Worm (Caenorhabditis elegans) whole organism, L1 larva: ENCODE measurements around the gene ZK470.14.

Experiments used
- C04F5.9 ChIP-seq: sonication (generic microtip); optimal IDR thresholded peaks from 2 replicates; lab custom pipeline; 2016; ENCODE audit warnings: missing genetic modification characterization, missing compliant biosample characterization
- C16A3.4 ChIP-seq: fragments of 150-350 bp; optimal IDR thresholded peaks from 2 replicates; lab custom pipeline; 2014; ENCODE audit warnings: missing biosample characterization, missing genetic modification characterization
- C34B4.2 ChIP-seq: sonication (generic microtip); optimal IDR thresholded peaks from 2 replicates; lab custom pipeline; 2017; ENCODE audit warnings: mild to moderate bottlenecking, missing genetic modification characterization, missing compliant biosample characterization
- aha-1 ChIP-seq: fragments of 150-350 bp; optimal IDR thresholded peaks from 2 replicates; lab custom pipeline; 2014; ENCODE audit warnings: missing biosample characterization, missing genetic modification characterization
- aly-2 ChIP-seq: fragments of 150-350 bp; optimal IDR thresholded peaks from 2 replicates; lab custom pipeline; 2014; ENCODE audit warnings: missing biosample characterization, missing genetic modification characterization
- blmp-1 ChIP-seq: fragments of 150-350 bp; optimal IDR thresholded peaks from 2 replicates; lab custom pipeline; 2014; ENCODE audit warnings: missing biosample characterization, missing genetic modification characterization
- ceh-8 ChIP-seq: fragments of 200-800 bp; sonication (Bioruptor generic); optimal IDR thresholded peaks from 2 replicates; lab custom pipeline; 2018; ENCODE audit warnings: mild to moderate bottlenecking, missing genetic modification characterization, moderate library complexity, missing compliant biosample characterization
- dsc-1 ChIP-seq: sonication (generic microtip); optimal IDR thresholded peaks from 2 replicates; lab custom pipeline; 2016; ENCODE audit warnings: mild to moderate bottlenecking, missing genetic modification characterization, missing compliant biosample characterization
- efl-1 ChIP-seq, 4 experiments: fragments of 150-350 bp; optimal IDR thresholded peaks in 3 of 4; peaks in 1 of 4; 1 replicate in 1 of 4; 2 replicates in 3 of 4; lab custom pipeline; 2014; ENCODE audit warnings: missing biosample characterization in 2 of 4, missing genetic modification characterization in 2 of 4, missing genetic modification reagents in 2 of 4
- elt-3 ChIP-seq, 6 experiments: fragments of 150-350 bp in 1 of 6; sonication (generic microtip); optimal IDR thresholded peaks; 2 replicates each; lab custom pipeline; 2017 to 2018; ENCODE audit warnings: missing biosample characterization in 6 of 6, missing genetic modification characterization in 6 of 6, inconsistent platforms in 1 of 6
- fkh-8 ChIP-seq: sonication (generic microtip); optimal IDR thresholded peaks from 2 replicates; lab custom pipeline; 2016; ENCODE audit warnings: mild to moderate bottlenecking, missing genetic modification characterization, missing compliant biosample characterization
- jun-1 ChIP-seq: fragments of 150-350 bp; optimal IDR thresholded peaks from 2 replicates; lab custom pipeline; 2014; ENCODE audit warnings: missing biosample characterization, missing genetic modification reagents, missing genetic modification characterization
- lin-13 ChIP-seq: fragments of 150-350 bp; optimal IDR thresholded peaks from 2 replicates; lab custom pipeline; 2014; ENCODE audit warnings: missing biosample characterization, missing genetic modification reagents, missing genetic modification characterization
- lin-14 ChIP-seq: fragments of 200-800 bp; sonication (Bioruptor generic); optimal IDR thresholded peaks from 2 replicates; lab custom pipeline; 2018; ENCODE audit warnings: mild to moderate bottlenecking, missing genetic modification characterization, moderate library complexity, missing compliant biosample characterization
- lin-35 ChIP-seq, 2 experiments: fragments of 150-350 bp; optimal IDR thresholded peaks; 2 replicates each; lab custom pipeline; 2014; ENCODE audit warnings: missing biosample characterization in 2 of 2, missing genetic modification characterization in 2 of 2, missing genetic modification reagents in 2 of 2
- mab-9 ChIP-seq: fragments of 200-800 bp; sonication (Bioruptor generic); IDR thresholded peaks from 2 replicates; pipeline ENCODE4 v1.3.6; 2022; ENCODE audit warnings: missing genetic modification reagents, missing genetic modification characterization, missing compliant biosample characterization
- mdl-1 ChIP-seq, 2 experiments: fragments of 150-350 bp; optimal IDR thresholded peaks; 2 replicates each; lab custom pipeline; 2014 to 2017; ENCODE audit warnings: missing biosample characterization in 2 of 2, missing genetic modification characterization in 2 of 2, inconsistent platforms in 1 of 2
- mep-1 ChIP-seq: fragments of 150-350 bp; optimal IDR thresholded peaks from 2 replicates; lab custom pipeline; 2014; ENCODE audit warnings: missing biosample characterization, missing genetic modification characterization
- nhr-11 ChIP-seq: fragments of 150-350 bp; optimal IDR thresholded peaks from 2 replicates; lab custom pipeline; 2014; ENCODE audit warnings: missing biosample characterization, missing genetic modification characterization
- nhr-19 ChIP-seq: fragments of 200-800 bp; sonication (Bioruptor generic); conservative IDR thresholded peaks from 2 replicates; pipeline ENCODE4 v1.3.6; 2022; ENCODE audit warnings: missing genetic modification characterization, missing compliant biosample characterization
- nhr-20 ChIP-seq: sonication (generic microtip); optimal IDR thresholded peaks from 2 replicates; lab custom pipeline; 2016; ENCODE audit warnings: mild to moderate bottlenecking, missing genetic modification characterization, missing compliant biosample characterization
- nhr-237 ChIP-seq: fragments of 150-350 bp; optimal IDR thresholded peaks from 2 replicates; lab custom pipeline; 2014; ENCODE audit warnings: missing biosample characterization, missing genetic modification characterization
- nhr-71 ChIP-seq: sonication (generic microtip); optimal IDR thresholded peaks from 2 replicates; lab custom pipeline; 2016; ENCODE audit warnings: mild to moderate bottlenecking, missing genetic modification characterization, moderate library complexity, missing compliant biosample characterization
- nhr-85 ChIP-seq: sonication (generic microtip); peaks from one replicate; lab custom pipeline; 2016; ENCODE audit warnings: missing genetic modification characterization, inconsistent platforms, missing compliant biosample characterization
- nhr-90 ChIP-seq: sonication (generic microtip); optimal IDR thresholded peaks from 2 replicates; lab custom pipeline; 2016; ENCODE audit warnings: mild to moderate bottlenecking, missing genetic modification characterization, missing compliant biosample characterization; ENCODE audit not compliant: poor library complexity
- pax-3 ChIP-seq: fragments of 200-800 bp; sonication (Bioruptor generic); optimal IDR thresholded peaks from 2 replicates; lab custom pipeline; 2018; ENCODE audit warnings: mild to moderate bottlenecking, missing genetic modification characterization, moderate library complexity, missing compliant biosample characterization
- rnt-1 ChIP-seq: sonication (generic microtip); optimal IDR thresholded peaks from 2 replicates; lab custom pipeline; 2016; ENCODE audit warnings: mild to moderate bottlenecking, missing genetic modification characterization, moderate library complexity, missing compliant biosample characterization
- skn-1 ChIP-seq: fragments of 150-350 bp; optimal IDR thresholded peaks from 2 replicates; lab custom pipeline; 2014; ENCODE audit warnings: missing biosample characterization, missing genetic modification characterization
- snpc-4 ChIP-seq: fragments of 150-350 bp; optimal IDR thresholded peaks from 2 replicates; lab custom pipeline; 2014; ENCODE audit warnings: missing biosample characterization, missing genetic modification characterization
- snu-23 ChIP-seq: sonication (generic microtip); optimal IDR thresholded peaks from 2 replicates; lab custom pipeline; 2016; ENCODE audit warnings: missing genetic modification characterization, missing compliant biosample characterization
- sup-37 ChIP-seq: fragments of 200-800 bp; sonication (Bioruptor generic); optimal IDR thresholded peaks from 2 replicates; lab custom pipeline; 2018; ENCODE audit warnings: mild to moderate bottlenecking, missing genetic modification characterization, missing compliant biosample characterization
- swsn-7 ChIP-seq: sonication (generic microtip); optimal IDR thresholded peaks from 2 replicates; lab custom pipeline; 2016; ENCODE audit warnings: missing genetic modification characterization, missing compliant biosample characterization
- tbx-2 ChIP-seq: sonication (generic microtip); optimal IDR thresholded peaks from 2 replicates; lab custom pipeline; 2016; ENCODE audit warnings: missing genetic modification characterization, missing compliant biosample characterization

The ZK470.14 gene

DNA sequence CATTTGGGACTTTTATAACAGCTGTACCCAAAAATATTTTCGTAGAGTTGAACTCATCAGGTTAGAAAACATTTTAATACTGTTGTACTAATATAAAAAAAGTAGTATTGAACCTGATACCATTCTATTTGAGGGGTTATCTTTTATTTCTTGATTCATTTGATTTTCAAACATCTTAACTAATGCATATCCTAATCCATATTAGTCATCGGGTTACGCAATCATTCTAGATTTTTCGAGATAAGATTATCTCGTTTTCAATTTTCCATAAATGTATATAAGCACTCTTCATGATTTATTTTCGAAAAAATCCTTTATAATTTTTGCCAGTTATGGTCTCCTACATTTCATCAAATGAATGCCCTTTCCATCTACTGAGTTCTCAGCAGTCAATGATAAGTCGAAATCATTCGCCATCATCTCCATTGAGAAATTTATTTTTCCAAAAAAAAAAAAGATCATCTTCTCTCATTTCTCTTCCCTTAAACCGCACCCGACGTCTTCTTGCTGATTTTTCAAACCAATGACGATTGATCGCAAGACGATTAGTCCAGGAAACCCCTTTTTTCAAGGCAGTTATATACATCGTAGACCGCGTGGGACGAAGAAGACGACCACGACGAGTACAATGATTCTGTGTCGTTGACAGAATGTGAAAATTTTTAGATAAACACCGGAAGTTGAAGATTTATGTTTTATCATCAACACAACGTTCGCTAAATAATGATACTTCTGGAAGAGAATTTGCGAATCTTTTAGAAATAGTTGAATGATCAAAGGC, 28.6 kb upstream of the ZK470.14 start:
- TF ChIP-seq mep-1 (tag; lab: Kevin White, UChicago), result peak; percentile 19
- peak; percentile 21 for TF ChIP-seq nhr-90
- peak; percentile 69 for TF ChIP-seq blmp-1 (tag; lab: Kevin White, UChicago)
- no peak for TF ChIP-seq fkh-8 (tag; lab: Kevin White, UChicago)
- TF ChIP-seq snpc-4 (tag; lab: Kevin White, UChicago), result no peak
- no peak for TF ChIP-seq pax-3 (tag; lab: Kevin White, UChicago)
- peak in 1 of 2 experiments; percentile 4 for TF ChIP-seq mdl-1 (tag; optimal IDR thresholded peaks at IDR 0.05; lab: Kevin White, UChicago)
- peak; percentile 1 for TF ChIP-seq rnt-1
- TF ChIP-seq sup-37 (GFP tag; lab: Kevin White, UChicago), result no peak
- TF ChIP-seq C34B4.2 (tag; lab: Kevin White, UChicago), result no peak
- no peak for TF ChIP-seq elt-3 (tag; optimal IDR thresholded peaks at IDR 0.05; lab: Kevin White, UChicago)
- peak; percentile 44 for TF ChIP-seq nhr-20 (tag; lab: Kevin White, UChicago)
- no peak for TF ChIP-seq nhr-237
- TF ChIP-seq lin-14, result peak; percentile 54
- TF ChIP-seq ceh-8, result no peak
- TF ChIP-seq nhr-19 (GFP tag; lab: Robert Waterston, UW), result 0 out of 2 replicates have a peak, but pooled peaks have one; percentile 9
- no peak for TF ChIP-seq C16A3.4
- TF ChIP-seq dsc-1, result peak; percentile 76
- no peak for TF ChIP-seq skn-1 (tag; lab: Kevin White, UChicago)
- peak; percentile 33 for TF ChIP-seq tbx-2 (tag; lab: Kevin White, UChicago)
- TF ChIP-seq nhr-85 (tag; lab: Kevin White, UChicago), result peak; percentile 85
- TF ChIP-seq jun-1, result no peak
- no peak for TF ChIP-seq aly-2
- peak; percentile 22 for TF ChIP-seq snu-23
- peak; percentile 52 for TF ChIP-seq nhr-71 (tag; lab: Kevin White, UChicago)
- peak; percentile 10 for TF ChIP-seq lin-13 (GFP tag; lab: Kevin White, UChicago)

DNA sequence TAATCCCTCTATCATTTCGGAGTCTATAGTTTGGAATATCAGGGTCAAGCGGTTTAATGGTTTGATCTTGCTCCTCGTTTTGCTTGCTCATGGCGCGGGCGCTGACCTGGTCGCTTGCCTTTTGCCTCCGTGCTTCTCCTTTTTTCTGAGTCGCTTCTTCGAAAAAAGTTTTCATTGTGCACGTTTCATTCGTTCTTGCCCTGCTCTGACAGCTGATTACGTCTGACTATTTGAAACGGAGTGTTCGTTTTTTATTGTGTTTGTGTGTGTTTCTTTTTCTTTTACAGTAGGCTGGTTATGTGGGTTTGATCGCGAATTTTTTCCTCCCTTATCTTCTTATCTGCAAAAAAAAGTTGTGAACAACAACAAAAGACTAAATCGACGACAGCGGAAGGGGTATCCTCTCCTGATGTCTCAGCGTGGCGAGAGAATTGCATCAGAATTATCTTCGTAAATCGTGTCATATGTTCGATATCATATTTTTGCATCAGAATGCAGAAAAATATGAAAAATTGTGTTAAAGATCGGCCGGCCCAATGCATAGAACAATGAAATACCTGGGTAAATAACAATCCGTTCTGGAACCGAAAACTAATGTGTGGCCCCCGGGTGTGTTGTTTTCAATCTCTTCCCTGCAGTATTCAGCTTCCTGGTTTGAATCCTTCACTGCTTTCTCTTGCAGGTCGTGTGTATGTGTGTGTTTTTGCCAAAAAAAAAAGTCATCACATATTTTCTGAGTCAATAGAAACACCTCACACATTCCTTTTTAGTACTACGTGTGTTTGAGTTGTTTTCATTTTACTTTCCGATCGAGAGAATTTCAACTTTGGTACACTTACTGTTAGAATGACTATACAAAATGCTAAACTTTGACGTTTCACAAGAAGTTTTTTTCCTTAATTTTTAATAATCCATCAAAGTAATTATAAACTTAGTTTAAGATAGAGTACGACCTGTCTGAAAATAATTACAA, 27.4 kb upstream of the ZK470.14 start, which contains the start of gene ZK470.4:
TSS of gene ZK470.4 (minus strand) at position 175 of the 973 bp plus-strand sequence.
- peak in 1 of 2 experiments; percentile 30 for TF ChIP-seq lin-35 (GFP tag; optimal IDR thresholded peaks at IDR 0.05; lab: Kevin White, UChicago)
- no peak for TF ChIP-seq mab-9 (GFP tag; lab: Robert Waterston, UW)
- TF ChIP-seq nhr-71 (tag; lab: Kevin White, UChicago), result peak; percentile 46
- peak; percentile 34 for TF ChIP-seq aha-1 (tag; lab: Kevin White, UChicago)
- no peak for TF ChIP-seq nhr-11
- no peak for TF ChIP-seq swsn-7 (tag; lab: Kevin White, UChicago)
- peak; percentile 8 for TF ChIP-seq snu-23
- TF ChIP-seq elt-3 (tag; optimal IDR thresholded peaks at IDR 0.05; lab: Kevin White, UChicago), result peak in 1 of 6 experiments; percentile 73
- TF ChIP-seq nhr-85 (tag; lab: Kevin White, UChicago), result peak; percentile 63
- TF ChIP-seq efl-1 (optimal IDR thresholded peaks at IDR 0.05; lab: Kevin White, UChicago), result no peak
- TF ChIP-seq efl-1 (GFP tag; optimal IDR thresholded peaks at IDR 0.05 in 1 of 2; lab: Kevin White, UChicago), result peak in 1 of 2 experiments; percentile 48
- TF ChIP-seq nhr-19 (GFP tag; lab: Robert Waterston, UW), result peak; percentile 29; the same call in 1 of the 2 replicates
- no peak for TF ChIP-seq C04F5.9
- TF ChIP-seq lin-14, result peak; percentile 33
- no peak for TF ChIP-seq aly-2
- peak; percentile 42 for TF ChIP-seq rnt-1
- TF ChIP-seq nhr-20 (tag; lab: Kevin White, UChicago), result peak; percentile 34
- peak; percentile 49 for TF ChIP-seq blmp-1 (tag; lab: Kevin White, UChicago)
